Worm (Caenorhabditis elegans): Measurements from ENCODE around the gene ZK652.8.

The ZK652.8 gene

ce11 chrIII:7854494-7855184, 11.2 kb upstream of the ZK652.8 start, which contains the start of gene rpl-35 (continued):
- TF ChIP-seq somi-1 (GFP tag; optimal IDR thresholded peaks at IDR 0.05) (peak; percentile 99), T07F8.4 (tag; optimal IDR thresholded peaks at IDR 0.05) (peak; percentile 91), egl-44 (GFP tag; IDR thresholded peaks at IDR 0.05) (peak; percentile 99), pbrm-1 (GFP tag; IDR thresholded peaks at IDR 0.05) (peak; percentile 100), F10E7.11 (tag; optimal IDR thresholded peaks at IDR 0.05) (peak; percentile 89), F49E8.2 (tag; optimal IDR thresholded peaks at IDR 0.05; ENCODE audit: insufficient read depth) (peak; percentile 99), bed-1 (GFP tag; IDR thresholded peaks at IDR 0.05) (peak; percentile 91; the same call in 1 of the 2 replicates), lsl-1 (GFP tag; optimal IDR thresholded peaks at IDR 0.05) (peak; percentile 97), lin-40 (tag; optimal IDR thresholded peaks at IDR 0.05) (peak; percentile 99), pha-4 (tag; optimal IDR thresholded peaks at IDR 0.05) (peak; percentile 96), cebp-1 (GFP tag; IDR thresholded peaks at IDR 0.05) (peak; percentile 97), cebp-1 (tag; optimal IDR thresholded peaks at IDR 0.05) (peak; percentile 99), lsy-27 (tag; optimal IDR thresholded peaks at IDR 0.05; ENCODE audit: borderline replicate concordance, insufficient read depth) (peak; percentile 86), tlf-1 (GFP tag; optimal IDR thresholded peaks at IDR 0.05) (peak; percentile 100), atf-7 (tag; optimal IDR thresholded peaks at IDR 0.05) (peak; percentile 98), ztf-3 (GFP tag; optimal IDR thresholded peaks at IDR 0.05) (peak; percentile 93), Y95B8A.8 (GFP tag; IDR thresholded peaks at IDR 0.05) (peak; percentile 100), nfya-1 (tag; optimal IDR thresholded peaks at IDR 0.05; ENCODE audit: borderline replicate concordance, insufficient read depth) (no peak), D2030.7 (GFP tag; IDR thresholded peaks at IDR 0.05) (peak; percentile 99), lin-26 (GFP tag; IDR thresholded peaks at IDR 0.05) (peak; percentile 97), rcor-1 (GFP tag; IDR thresholded peaks at IDR 0.05) (peak; percentile 99), mel-28 (tag; optimal IDR thresholded peaks at IDR 0.05; ENCODE audit: borderline replicate concordance) (peak; percentile 86), attf-3 (GFP tag; conservative IDR thresholded peaks at IDR 0.05) (peak; percentile 92), nfya-2 (GFP tag; IDR thresholded peaks at IDR 0.05) (peak; percentile 96), ets-4 (GFP tag; optimal IDR thresholded peaks at IDR 0.05) (peak; percentile 99), ztf-22 (GFP tag; optimal IDR thresholded peaks at IDR 0.05) (peak; percentile 96), akir-1 (GFP tag; optimal IDR thresholded peaks at IDR 0.05) (peak; percentile 88), rpc-1 (optimal IDR thresholded peaks at IDR 0.05) (peak; percentile 45), rpc-1 (tag; optimal IDR thresholded peaks at IDR 0.05) (peak; percentile 21), Y53G8AR.9 (GFP tag; conservative IDR thresholded peaks at IDR 0.05) (peak; percentile 100), snpc-1.1 (tag; optimal IDR thresholded peaks at IDR 0.05; ENCODE audit: insufficient read depth) (peak; percentile 85), ekl-4 (GFP tag; IDR thresholded peaks at IDR 0.05) (peak; percentile 99), hsf-1 (GFP tag; IDR thresholded peaks at IDR 0.05) (peak; percentile 93), lin-35 (GFP tag; optimal IDR thresholded peaks at IDR 0.05) (peak; percentile 97 to 100 (median 99)), F39B2.1 (GFP tag; IDR thresholded peaks at IDR 0.05) (peak; percentile 95), lir-1 (GFP tag; conservative IDR thresholded peaks at IDR 0.05) (peak; percentile 99), nhr-120 (GFP tag; IDR thresholded peaks at IDR 0.05) (peak; percentile 97)

- no peak for TF ChIP-seq B0261.1 (tag; optimal IDR thresholded peaks at IDR 0.05)
- TF ChIP-seq unc-130 (GFP tag; optimal IDR thresholded peaks at IDR 0.05), result no peak
- no peak for TF ChIP-seq ztf-18 (tag; optimal IDR thresholded peaks at IDR 0.05)
- no peak for TF ChIP-seq Y79H2A.3 (GFP tag; conservative IDR thresholded peaks at IDR 0.05)
- no peak for TF ChIP-seq sdz-38 (tag; optimal IDR thresholded peaks at IDR 0.05)
- no peak for TF ChIP-seq mes-4 (tag; optimal IDR thresholded peaks at IDR 0.05)
- no peak for TF ChIP-seq tbp1 (GFP tag; optimal IDR thresholded peaks at IDR 0.05)
- no peak for TF ChIP-seq bed-1 (GFP tag; IDR thresholded peaks at IDR 0.05)
- TF ChIP-seq F39B2.1 (GFP tag; IDR thresholded peaks at IDR 0.05), result no peak
- no peak for TF ChIP-seq attf-5 (GFP tag; optimal IDR thresholded peaks at IDR 0.05)
These were observed 4.7 kb upstream of the ZK652.8 start for ce11 chrIII:7848173-7848572.

Data from whole organism, young adult.